Fruit fly (Drosophila melanogaster) whole organism, larva: ENCODE results near the gene CG4572.

Experiments used
- noc ChIP-seq: fragments of 200-800 bp; sonication (Bioruptor generic); optimal IDR thresholded peaks from 3 replicates; lab custom pipeline; 2019; ENCODE audit warnings: missing biosample characterization, mild to moderate bottlenecking, missing genetic modification characterization, moderate library complexity

CG4572 gene

dm6 chr3R:19863979-19864775 is at the start of gene CG4572, which contains the start of gene CG4686:
Gene CG4572 (minus strand): TSS chr3R:19864393.
Gene CG4686 (plus strand): TSS chr3R:19864496.
- peak; percentile 83 for TF ChIP-seq noc (tag; lab: Kevin White, UChicago)

dm6 chr3R:19911030-19911429 is 46.8 kb upstream of the CG4572 start:
- no peak for TF ChIP-seq noc (tag; lab: Kevin White, UChicago)

- no peak for TF ChIP-seq noc (tag; lab: Kevin White, UChicago)
Measured at dm6 chr3R:19910302-19911029, 46.3 kb upstream of the CG4572 start.

- TF ChIP-seq noc (tag; lab: Kevin White, UChicago) = no peak
Measured at dm6 chr3R:19909541-19910182, 45.5 kb upstream of the CG4572 start.

- TF ChIP-seq noc (tag; lab: Kevin White, UChicago) = peak; percentile 69
Measured at dm6 chr3R:19908863-19909343, 44.7 kb upstream of the CG4572 start.

dm6 chr3R:19905932-19906439 is 41.8 kb upstream of the CG4572 start:
- peak; percentile 92 for TF ChIP-seq noc (tag; lab: Kevin White, UChicago)

- peak; percentile 75 for TF ChIP-seq noc (tag; lab: Kevin White, UChicago)
Measured at dm6 chr3R:19904865-19905373, 40.7 kb upstream of the CG4572 start, which contains the start of the genes Surf6 and RhoGAP92B. Gene Surf6 (minus strand): TSS chr3R:19904868. Gene RhoGAP92B (plus strand): TSS chr3R:19905164.

dm6 chr3R:19902926-19903739 is 38.9 kb upstream of the CG4572 start, which contains the start of gene ClpX:
Gene ClpX (minus strand): TSS chr3R:19903689.
- TF ChIP-seq noc (tag; lab: Kevin White, UChicago) = peak; percentile 2

- TF ChIP-seq noc (tag; lab: Kevin White, UChicago) = peak; percentile 14
Measured at dm6 chr3R:19902328-19902727, 38.1 kb upstream of the CG4572 start.

- no peak for TF ChIP-seq noc (tag; lab: Kevin White, UChicago)
Measured at dm6 chr3R:19901742-19902141, 37.5 kb upstream of the CG4572 start.

- TF ChIP-seq noc (tag; lab: Kevin White, UChicago) = no peak
Measured at dm6 chr3R:19895305-19895704, 31.1 kb upstream of the CG4572 start.

- TF ChIP-seq noc (tag; lab: Kevin White, UChicago) = peak; percentile 53
Measured at dm6 chr3R:19892046-19892445, 27.9 kb upstream of the CG4572 start.

- TF ChIP-seq noc (tag; lab: Kevin White, UChicago) = no peak
Measured at dm6 chr3R:19891363-19891762, 27.2 kb upstream of the CG4572 start.

- TF ChIP-seq noc (tag; lab: Kevin White, UChicago) = no peak
Measured at dm6 chr3R:19890340-19890998, 26.3 kb upstream of the CG4572 start, which contains the start of gene CG4733. Gene CG4733 (plus strand): TSS chr3R:19890689.
